Fruit fly (Drosophila melanogaster): ENCODE results near the gene CG32815.
A peak's percentile ranks its signal among the peaks of the same experiment; 100 is the strongest.

Gene CG32815

DNA sequence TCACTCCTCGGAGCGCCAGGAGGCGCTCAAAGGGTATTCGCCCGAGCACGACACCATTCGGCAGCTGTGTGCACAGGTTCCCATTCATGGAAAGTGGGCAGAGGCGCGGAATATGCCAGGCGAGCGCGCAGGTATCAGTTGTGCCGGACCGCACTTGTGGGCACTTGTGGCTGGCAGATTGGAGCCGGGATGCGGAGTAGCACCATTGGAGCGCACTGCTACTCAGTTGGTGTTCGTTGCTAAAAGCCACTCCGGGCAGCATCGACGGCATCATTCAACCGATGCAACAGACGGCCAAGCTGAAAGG, 3.6 kb downstream of the CG32815 start:
- TF ChIP-seq lab (GFP tag; optimal IDR thresholded peaks at IDR 0.05) = no peak
- TF ChIP-seq Hr39 (optimal IDR thresholded peaks at IDR 0.05) = peak; percentile 91
- TF ChIP-seq grau (tag; optimal IDR thresholded peaks at IDR 0.05) = no peak
- TF ChIP-seq CG17359 (tag; optimal IDR thresholded peaks at IDR 0.05) = no peak
- no peak for TF ChIP-seq CG3838 (GFP tag; optimal IDR thresholded peaks at IDR 0.05)

dm6 chrX:940580-941184, 8.4 kb downstream of the CG32815 start, which contains the start of the genes CG3704 and mus81:
Gene CG3704 (minus strand): TSS chrX:940805.
Gene mus81 (plus strand): TSS chrX:941075.
- TF ChIP-seq E2f2 (GFP tag; IDR thresholded peaks at IDR 0.05) (peak; percentile 83), CG11560 (tag; IDR thresholded peaks at IDR 0.05) (no peak), crp (GFP tag; optimal IDR thresholded peaks at IDR 0.05) (peak in 1 of 2 experiments; percentile 79), dmrt99B (tag; optimal IDR thresholded peaks at IDR 0.05) (no peak), CG1529 (GFP tag; optimal IDR thresholded peaks at IDR 0.05) (no peak), aop (GFP tag; IDR thresholded peaks at IDR 0.05) (no peak), CTCF (GFP tag; optimal IDR thresholded peaks at IDR 0.05) (peak; percentile 26), CG17361 (GFP tag; IDR thresholded peaks at IDR 0.05) (no peak), CG34422 (GFP tag; IDR thresholded peaks at IDR 0.05) (no peak), ro (GFP tag; IDR thresholded peaks at IDR 0.05) (no peak), CG12236 (GFP tag; optimal IDR thresholded peaks at IDR 0.05) (no peak), Myb (GFP tag; optimal IDR thresholded peaks at IDR 0.05) (peak; percentile 47), kni (GFP tag; optimal IDR thresholded peaks at IDR 0.05) (no peak), Rfx (GFP tag; IDR thresholded peaks at IDR 0.05) (no peak), eyg (GFP tag; optimal IDR thresholded peaks at IDR 0.05) (no peak), luna (GFP tag; optimal IDR thresholded peaks at IDR 0.05) (no peak), az2 (GFP tag; optimal IDR thresholded peaks at IDR 0.05) (no peak), p53 (GFP tag; optimal IDR thresholded peaks at IDR 0.05) (no peak), bsh (GFP tag; optimal IDR thresholded peaks at IDR 0.05) (no peak), CG9437 (GFP tag; optimal IDR thresholded peaks at IDR 0.05) (no peak), nerfin-1 (tag; optimal IDR thresholded peaks at IDR 0.05) (no peak), CG8478 (optimal IDR thresholded peaks at IDR 0.05) (no peak), Dad (GFP tag; optimal IDR thresholded peaks at IDR 0.05) (no peak), tll (GFP tag; optimal IDR thresholded peaks at IDR 0.05) (no peak), CG10366 (GFP tag; IDR thresholded peaks at IDR 0.05) (no peak), CG14050 (GFP tag; IDR thresholded peaks at IDR 0.05) (no peak), vnd (GFP tag; IDR thresholded peaks at IDR 0.05; ENCODE audit: partially characterized antibody) (no peak), CG34224 (GFP tag; IDR thresholded peaks at IDR 0.05; ENCODE audit: partially characterized antibody) (0 out of 3 replicates have a peak, but pooled peaks have one; percentile 40), Dll (GFP tag; IDR thresholded peaks at IDR 0.05; ENCODE audit: partially characterized antibody) (peak; percentile 73), knrl (GFP tag; IDR thresholded peaks at IDR 0.05; ENCODE audit: partially characterized antibody) (peak; percentile 56), z (GFP tag; IDR thresholded peaks at IDR 0.05) (no peak), CG2678 (tag; optimal IDR thresholded peaks at IDR 0.05) (no peak), Hr3 (GFP tag; optimal IDR thresholded peaks at IDR 0.05) (no peak), CG32532 (GFP tag; IDR thresholded peaks at IDR 0.05) (no peak), CG6813 (GFP tag; optimal IDR thresholded peaks at IDR 0.05) (no peak), CG10565 (GFP tag; optimal IDR thresholded peaks at IDR 0.05) (no peak), CG3847 (GFP tag; IDR thresholded peaks at IDR 0.05) (0 out of 2 replicates have a peak, but pooled peaks have one; percentile 7), CG8388 (GFP tag; optimal IDR thresholded peaks at IDR 0.05) (no peak), Stat92E (GFP tag; optimal IDR thresholded peaks at IDR 0.05) (no peak), Dp (GFP tag; optimal IDR thresholded peaks at IDR 0.05) (peak; percentile 75), Max (GFP tag; optimal IDR thresholded peaks at IDR 0.05) (no peak), cwo (GFP tag; optimal IDR thresholded peaks at IDR 0.05) (no peak), jumu (GFP tag; optimal IDR thresholded peaks at IDR 0.05) (peak; percentile 10), CG4282 (GFP tag; optimal IDR thresholded peaks at IDR 0.05) (no peak), maf-S (GFP tag; optimal IDR thresholded peaks at IDR 0.05) (no peak)
